Worm (Caenorhabditis elegans) whole organism, L1 larva: Measurements from ENCODE around the gene ttr-42.

Experiments
- C04F5.9 ChIP-seq: sonication (generic microtip); optimal IDR thresholded peaks from 2 replicates; lab custom pipeline; 2016; ENCODE audit warnings: missing genetic modification characterization, missing compliant biosample characterization
- C16A3.4 ChIP-seq: fragments of 150-350 bp; optimal IDR thresholded peaks from 2 replicates; lab custom pipeline; 2014; ENCODE audit warnings: missing biosample characterization, missing genetic modification characterization
- C34B4.2 ChIP-seq: sonication (generic microtip); optimal IDR thresholded peaks from 2 replicates; lab custom pipeline; 2017; ENCODE audit warnings: mild to moderate bottlenecking, missing genetic modification characterization, missing compliant biosample characterization
- F16B12.6 ChIP-seq: fragments of 150-350 bp; optimal IDR thresholded peaks from 2 replicates; lab custom pipeline; 2014; ENCODE audit warnings: missing biosample characterization, missing genetic modification characterization
- aha-1 ChIP-seq: fragments of 150-350 bp; optimal IDR thresholded peaks from 2 replicates; lab custom pipeline; 2014; ENCODE audit warnings: missing biosample characterization, missing genetic modification characterization
- alr-1 ChIP-seq: fragments of 200-800 bp; sonication (Bioruptor generic); optimal IDR thresholded peaks from 2 replicates; lab custom pipeline; 2018; ENCODE audit warnings: borderline replicate concordance, mild to moderate bottlenecking, missing genetic modification characterization, missing compliant biosample characterization
- aly-2 ChIP-seq: fragments of 150-350 bp; optimal IDR thresholded peaks from 2 replicates; lab custom pipeline; 2014; ENCODE audit warnings: missing biosample characterization, missing genetic modification characterization
- ama-1 ChIP-seq: fragments of 150-350 bp; optimal IDR thresholded peaks from 2 replicates; lab custom pipeline; 2014
- blmp-1 ChIP-seq: fragments of 150-350 bp; optimal IDR thresholded peaks from 2 replicates; lab custom pipeline; 2014; ENCODE audit warnings: missing biosample characterization, missing genetic modification characterization
- ceh-8 ChIP-seq: fragments of 200-800 bp; sonication (Bioruptor generic); optimal IDR thresholded peaks from 2 replicates; lab custom pipeline; 2018; ENCODE audit warnings: mild to moderate bottlenecking, missing genetic modification characterization, moderate library complexity, missing compliant biosample characterization
- ceh-88 ChIP-seq: fragments of 200-800 bp; sonication (Bioruptor generic); IDR thresholded peaks from 2 replicates; pipeline ENCODE4 v1.3.6; 2022; ENCODE audit warnings: missing genetic modification characterization, missing compliant biosample characterization
- ceh-90 ChIP-seq: sonication (generic microtip); optimal IDR thresholded peaks from 2 replicates; lab custom pipeline; 2016; ENCODE audit warnings: missing genetic modification characterization, missing compliant biosample characterization
- dsc-1 ChIP-seq: sonication (generic microtip); optimal IDR thresholded peaks from 2 replicates; lab custom pipeline; 2016; ENCODE audit warnings: mild to moderate bottlenecking, missing genetic modification characterization, missing compliant biosample characterization
- efl-3 ChIP-seq: fragments of 200-800 bp; sonication (Bioruptor generic); optimal IDR thresholded peaks from 2 replicates; lab custom pipeline; 2018; ENCODE audit warnings: mild to moderate bottlenecking, missing genetic modification characterization, missing compliant biosample characterization
- egl-27 ChIP-seq, 2 experiments: fragments of 150-350 bp in 1 of 2; sonication (generic microtip); optimal IDR thresholded peaks; 3 replicates each; lab custom pipeline; 2017 to 2018; ENCODE audit warnings: missing biosample characterization in 2 of 2, missing genetic modification characterization in 2 of 2, missing genetic modification reagents in 2 of 2
- elt-2 ChIP-seq: sonication (generic microtip); optimal IDR thresholded peaks from 2 replicates; lab custom pipeline; 2016; ENCODE audit warnings: missing genetic modification characterization, mild to moderate bottlenecking, inconsistent platforms, missing compliant biosample characterization, missing genetic modification reagents
- ets-5 ChIP-seq: fragments of 200-800 bp; sonication (Bioruptor generic); IDR thresholded peaks from 2 replicates; pipeline ENCODE4 v1.3.6; 2022; ENCODE audit warnings: missing genetic modification characterization, missing compliant biosample characterization
- fkh-10 ChIP-seq: sonication (generic microtip); optimal IDR thresholded peaks from 2 replicates; lab custom pipeline; 2017; ENCODE audit warnings: missing biosample characterization, missing genetic modification reagents, missing genetic modification characterization
- fkh-8 ChIP-seq: sonication (generic microtip); optimal IDR thresholded peaks from 2 replicates; lab custom pipeline; 2016; ENCODE audit warnings: mild to moderate bottlenecking, missing genetic modification characterization, missing compliant biosample characterization
- fos-1 ChIP-seq: fragments of 150-350 bp; optimal IDR thresholded peaks from 2 replicates; lab custom pipeline; 2014; ENCODE audit warnings: missing biosample characterization, missing genetic modification characterization
- hlh-17 ChIP-seq: fragments of 200-800 bp; sonication (Bioruptor generic); optimal IDR thresholded peaks from 2 replicates; lab custom pipeline; 2018; ENCODE audit warnings: missing genetic modification characterization, mild to moderate bottlenecking, missing compliant biosample characterization, moderate library complexity, borderline replicate concordance
- hlh-4 ChIP-seq: sonication (generic microtip); optimal IDR thresholded peaks from 2 replicates; lab custom pipeline; 2016; ENCODE audit warnings: mild to moderate bottlenecking, missing genetic modification characterization, missing compliant biosample characterization
- lin-13 ChIP-seq: fragments of 150-350 bp; optimal IDR thresholded peaks from 2 replicates; lab custom pipeline; 2014; ENCODE audit warnings: missing biosample characterization, missing genetic modification reagents, missing genetic modification characterization
- lin-15B ChIP-seq: fragments of 150-350 bp; sonication (generic microtip); optimal IDR thresholded peaks from 3 replicates; lab custom pipeline; 2014; ENCODE audit warnings: missing biosample characterization, missing genetic modification characterization
- lin-35 ChIP-seq, 2 experiments: fragments of 150-350 bp; optimal IDR thresholded peaks; 2 replicates each; lab custom pipeline; 2014; ENCODE audit warnings: missing biosample characterization in 2 of 2, missing genetic modification characterization in 2 of 2, missing genetic modification reagents in 2 of 2
- lin-39 ChIP-seq: fragments of 150-350 bp; optimal IDR thresholded peaks from 2 replicates; lab custom pipeline; 2014; ENCODE audit warnings: missing biosample characterization, missing genetic modification reagents, missing genetic modification characterization
- lsy-2 ChIP-seq, 2 experiments: fragments of 150-350 bp; optimal IDR thresholded peaks; 2 replicates each; lab custom pipeline; 2014; ENCODE audit warnings: missing biosample characterization in 2 of 2, missing genetic modification characterization in 2 of 2
- mab-9 ChIP-seq: fragments of 200-800 bp; sonication (Bioruptor generic); IDR thresholded peaks from 2 replicates; pipeline ENCODE4 v1.3.6; 2022; ENCODE audit warnings: missing genetic modification reagents, missing genetic modification characterization, missing compliant biosample characterization
- mdl-1 ChIP-seq, 2 experiments: fragments of 150-350 bp; optimal IDR thresholded peaks; 2 replicates each; lab custom pipeline; 2014 to 2017; ENCODE audit warnings: missing biosample characterization in 2 of 2, missing genetic modification characterization in 2 of 2, inconsistent platforms in 1 of 2
- mef-2 ChIP-seq: fragments of 150-350 bp; optimal IDR thresholded peaks from 2 replicates; lab custom pipeline; 2014; ENCODE audit warnings: missing biosample characterization, missing genetic modification characterization
- mep-1 ChIP-seq: fragments of 150-350 bp; optimal IDR thresholded peaks from 2 replicates; lab custom pipeline; 2014; ENCODE audit warnings: missing biosample characterization, missing genetic modification characterization
- nhr-19 ChIP-seq: fragments of 200-800 bp; sonication (Bioruptor generic); conservative IDR thresholded peaks from 2 replicates; pipeline ENCODE4 v1.3.6; 2022; ENCODE audit warnings: missing genetic modification characterization, missing compliant biosample characterization
- nhr-20 ChIP-seq: sonication (generic microtip); optimal IDR thresholded peaks from 2 replicates; lab custom pipeline; 2016; ENCODE audit warnings: mild to moderate bottlenecking, missing genetic modification characterization, missing compliant biosample characterization
- nhr-71 ChIP-seq: sonication (generic microtip); optimal IDR thresholded peaks from 2 replicates; lab custom pipeline; 2016; ENCODE audit warnings: mild to moderate bottlenecking, missing genetic modification characterization, moderate library complexity, missing compliant biosample characterization
- nhr-76 ChIP-seq: sonication (generic microtip); optimal IDR thresholded peaks from 2 replicates; lab custom pipeline; 2017; ENCODE audit warnings: missing biosample characterization, missing genetic modification characterization
- nhr-77 ChIP-seq: fragments of 150-350 bp; optimal IDR thresholded peaks from 2 replicates; lab custom pipeline; 2014; ENCODE audit warnings: missing biosample characterization, missing genetic modification characterization
- nhr-85 ChIP-seq: sonication (generic microtip); peaks from one replicate; lab custom pipeline; 2016; ENCODE audit warnings: missing genetic modification characterization, inconsistent platforms, missing compliant biosample characterization
- nhr-90 ChIP-seq: sonication (generic microtip); optimal IDR thresholded peaks from 2 replicates; lab custom pipeline; 2016; ENCODE audit warnings: mild to moderate bottlenecking, missing genetic modification characterization, missing compliant biosample characterization; ENCODE audit not compliant: poor library complexity
- pag-3 ChIP-seq: sonication (generic microtip); optimal IDR thresholded peaks from 2 replicates; lab custom pipeline; 2017; ENCODE audit warnings: missing genetic modification characterization, mild to moderate bottlenecking, missing compliant biosample characterization, antibody characterized with exemption, borderline replicate concordance; ENCODE audit not compliant: insufficient read depth
- pax-3 ChIP-seq: fragments of 200-800 bp; sonication (Bioruptor generic); optimal IDR thresholded peaks from 2 replicates; lab custom pipeline; 2018; ENCODE audit warnings: mild to moderate bottlenecking, missing genetic modification characterization, moderate library complexity, missing compliant biosample characterization
- skn-1 ChIP-seq: fragments of 150-350 bp; optimal IDR thresholded peaks from 2 replicates; lab custom pipeline; 2014; ENCODE audit warnings: missing biosample characterization, missing genetic modification characterization
- snpc-4 ChIP-seq: fragments of 150-350 bp; optimal IDR thresholded peaks from 2 replicates; lab custom pipeline; 2014; ENCODE audit warnings: missing biosample characterization, missing genetic modification characterization
- snu-23 ChIP-seq: sonication (generic microtip); optimal IDR thresholded peaks from 2 replicates; lab custom pipeline; 2016; ENCODE audit warnings: missing genetic modification characterization, missing compliant biosample characterization
- sptf-1 ChIP-seq: fragments of 150-350 bp; optimal IDR thresholded peaks from 2 replicates; lab custom pipeline; 2014; ENCODE audit warnings: missing biosample characterization, missing genetic modification characterization
- sup-37 ChIP-seq: fragments of 200-800 bp; sonication (Bioruptor generic); optimal IDR thresholded peaks from 2 replicates; lab custom pipeline; 2018; ENCODE audit warnings: mild to moderate bottlenecking, missing genetic modification characterization, missing compliant biosample characterization
- unc-30 ChIP-seq: sonication (generic microtip); optimal IDR thresholded peaks from 2 replicates; lab custom pipeline; 2017; ENCODE audit warnings: missing biosample characterization, missing genetic modification characterization
- zag-1 ChIP-seq: fragments of 150-350 bp; optimal IDR thresholded peaks from 2 replicates; lab custom pipeline; 2014; ENCODE audit warnings: missing biosample characterization, missing genetic modification characterization
- zip-4 ChIP-seq: fragments of 200-800 bp; sonication (Bioruptor generic); optimal IDR thresholded peaks from 2 replicates; lab custom pipeline; 2018; ENCODE audit warnings: mild to moderate bottlenecking, missing genetic modification characterization, moderate library complexity, missing compliant biosample characterization
- ztf-4 ChIP-seq: fragments of 150-350 bp; optimal IDR thresholded peaks from 2 replicates; lab custom pipeline; 2014; ENCODE audit warnings: missing biosample characterization, missing genetic modification characterization

ttr-42 gene

ce11 chrX:2532357-2532756 lies 45.2 kb upstream of the ttr-42 start, which contains the start of gene tbc-12:
tbc-12 (minus strand) TSS chrX:2532457.
- TF ChIP-seq lin-13 (no peak), pag-3 (tag; lab: Kevin White, UChicago) (no peak), C16A3.4 (tag; lab: Kevin White, UChicago) (no peak), lin-15B (no peak), ztf-4 (tag; lab: Kevin White, UChicago) (no peak), zag-1 (no peak), ceh-88 (GFP tag; lab: Robert Waterston, UW) (no peak), mef-2 (no peak), fkh-10 (GFP tag; lab: Kevin White, UChicago) (no peak), lin-39 (tag; lab: Kevin White, UChicago) (no peak), lin-35 (GFP tag; optimal IDR thresholded peaks at IDR 0.05; lab: Kevin White, UChicago) (no peak), hlh-17 (GFP tag; lab: Kevin White, UChicago) (no peak), unc-30 (tag; lab: Kevin White, UChicago) (no peak), fkh-8 (tag; lab: Kevin White, UChicago) (no peak), ceh-90 (tag; lab: Kevin White, UChicago) (no peak), nhr-19 (GFP tag; lab: Robert Waterston, UW) (no peak), snpc-4 (tag; lab: Kevin White, UChicago) (no peak), efl-3 (no peak), mdl-1 (tag; optimal IDR thresholded peaks at IDR 0.05; lab: Kevin White, UChicago) (no peak), C34B4.2 (tag; lab: Kevin White, UChicago) (no peak)

- no peak for TF ChIP-seq efl-3
- peak; percentile 95 for TF ChIP-seq nhr-85 (tag; lab: Kevin White, UChicago)
- peak; percentile 66 to 77 for TF ChIP-seq egl-27 (tag; optimal IDR thresholded peaks at IDR 0.05; lab: Kevin White, UChicago)
- TF ChIP-seq lsy-2 (tag; optimal IDR thresholded peaks at IDR 0.05; lab: Kevin White, UChicago): peak; percentile 75 to 87
- TF ChIP-seq alr-1 (tag; lab: Kevin White, UChicago): no peak
- no peak for TF ChIP-seq lin-15B
- peak; percentile 37 for TF ChIP-seq zip-4 (GFP tag; lab: Kevin White, UChicago)
- peak; percentile 15 for TF ChIP-seq aly-2 (tag; lab: Kevin White, UChicago)
- peak; percentile 82 for TF ChIP-seq dsc-1 (tag; lab: Kevin White, UChicago)
- peak; percentile 74 for TF ChIP-seq sup-37 (GFP tag; lab: Kevin White, UChicago)
- TF ChIP-seq ceh-8 (GFP tag; lab: Kevin White, UChicago): peak; percentile 36
- peak; percentile 81 for TF ChIP-seq fos-1 (tag; lab: Kevin White, UChicago)
- TF ChIP-seq hlh-4: no peak
- TF ChIP-seq ama-1 (lab: Kevin White, UChicago): no peak
- no peak for TF ChIP-seq pag-3 (tag; lab: Kevin White, UChicago)
- TF ChIP-seq nhr-20 (tag; lab: Kevin White, UChicago): peak; percentile 88
- no peak for TF ChIP-seq F16B12.6
- no peak for TF ChIP-seq C34B4.2 (tag; lab: Kevin White, UChicago)
- peak; percentile 75 for TF ChIP-seq blmp-1 (tag; lab: Kevin White, UChicago)
- TF ChIP-seq nhr-76 (tag; lab: Kevin White, UChicago): no peak
- TF ChIP-seq hlh-17 (GFP tag; lab: Kevin White, UChicago): no peak
- no peak for TF ChIP-seq elt-2 (tag; lab: Kevin White, UChicago)
- TF ChIP-seq skn-1 (tag; lab: Kevin White, UChicago): peak; percentile 98
- peak; percentile 75 for TF ChIP-seq nhr-90 (tag; lab: Kevin White, UChicago)
- TF ChIP-seq mdl-1 (tag; optimal IDR thresholded peaks at IDR 0.05; lab: Kevin White, UChicago): peak in 1 of 2 experiments; percentile 84
- peak; percentile 61 for TF ChIP-seq pax-3
- TF ChIP-seq sptf-1: no peak
- TF ChIP-seq ceh-90 (tag; lab: Kevin White, UChicago): no peak
- TF ChIP-seq fkh-8 (tag; lab: Kevin White, UChicago): peak; percentile 89
- TF ChIP-seq nhr-77 (tag; lab: Kevin White, UChicago): peak; percentile 85
- TF ChIP-seq snu-23 (GFP tag; lab: Kevin White, UChicago): peak; percentile 92
- peak; percentile 66; the same call in 1 of the 2 replicates for TF ChIP-seq mab-9
- no peak for TF ChIP-seq mef-2
- peak; percentile 95 for TF ChIP-seq nhr-71 (tag; lab: Kevin White, UChicago)
- peak; percentile 79 for TF ChIP-seq mep-1 (tag; lab: Kevin White, UChicago)
- TF ChIP-seq aha-1 (tag; lab: Kevin White, UChicago): peak; percentile 76
- no peak for TF ChIP-seq unc-30 (tag; lab: Kevin White, UChicago)
- peak; percentile 67 for TF ChIP-seq lin-13
- TF ChIP-seq lin-39 (tag; lab: Kevin White, UChicago): peak; percentile 55
- peak; percentile 56 for TF ChIP-seq C04F5.9 (tag; lab: Kevin White, UChicago)
- no peak for TF ChIP-seq ets-5
Measured at ce11 chrX:2536246-2536772, 41.2 kb upstream of the ttr-42 start.
